In the genomic region with DNA sequence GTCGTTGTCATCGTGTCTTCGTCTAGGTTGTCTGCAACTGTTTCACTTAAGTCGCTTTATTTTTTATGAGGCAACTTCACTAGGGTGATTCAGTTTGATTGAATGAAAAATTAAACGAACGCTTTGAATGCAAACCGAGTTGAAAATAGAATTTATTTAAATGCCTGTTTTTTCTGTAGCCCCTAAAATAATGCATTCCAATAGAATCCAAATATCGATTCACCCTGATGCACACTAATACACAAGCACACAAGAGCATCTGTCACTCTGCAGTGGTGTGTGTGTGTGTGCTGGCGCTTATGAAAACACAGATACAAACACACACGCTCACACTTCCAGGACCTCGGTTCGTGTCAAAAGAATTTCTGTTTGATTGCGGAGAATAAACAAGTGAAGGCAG, we compare ENCODE assay signal across 2 fruit fly cellular contexts.
TF ChIP-seq lines count a peak whose summit lies in the region.

No protein-coding gene starts in this region.

TF ChIP-seq in whole organism, embryonic, 481 proteins besides CTCF, POLR2A, EP300 and RAD21 (continued from another document):
- TF ChIP-seq CG8924 (tag; optimal IDR thresholded peaks at IDR 0.05; lab: Kevin White, UChicago), result no peak
- peak; percentile 45 for TF ChIP-seq CG12769 (tag; optimal IDR thresholded peaks at IDR 0.05; lab: Kevin White, UChicago)
- peak; percentile 68 for TF ChIP-seq Hmr (GFP tag; optimal IDR thresholded peaks at IDR 0.05; lab: Kevin White, UChicago)
- no peak for TF ChIP-seq CG11085 (GFP tag; IDR thresholded peaks at IDR 0.05; lab: Robert Waterston, UW)
- peak; percentile 56 for TF ChIP-seq lab (GFP tag; optimal IDR thresholded peaks at IDR 0.05; lab: Kevin White, UChicago)
- no peak for TF ChIP-seq CG14710 (tag; optimal IDR thresholded peaks at IDR 0.05; lab: Kevin White, UChicago)
- TF ChIP-seq unpg (GFP tag; optimal IDR thresholded peaks at IDR 0.05; lab: Kevin White, UChicago), result peak; percentile 44
- peak; percentile 39 for TF ChIP-seq PHDP (tag; optimal IDR thresholded peaks at IDR 0.05; lab: Kevin White, UChicago)
- TF ChIP-seq CG1603 (tag; optimal IDR thresholded peaks at IDR 0.05; lab: Kevin White, UChicago), result peak; percentile 21
- TF ChIP-seq Hand (GFP tag; optimal IDR thresholded peaks at IDR 0.05; lab: Kevin White, UChicago), result peak; percentile 75
- TF ChIP-seq CG10654 (GFP tag; optimal IDR thresholded peaks at IDR 0.05; lab: Kevin White, UChicago), result no peak
- TF ChIP-seq Dad (GFP tag; optimal IDR thresholded peaks at IDR 0.05; lab: Kevin White, UChicago), result no peak
- no peak for TF ChIP-seq cad (GFP tag; optimal IDR thresholded peaks at IDR 0.05; lab: Kevin White, UChicago)
- peak; percentile 17 for TF ChIP-seq sug (tag; optimal IDR thresholded peaks at IDR 0.05; lab: Kevin White, UChicago)
- no peak for TF ChIP-seq CG4820 (GFP tag; optimal IDR thresholded peaks at IDR 0.05; lab: Kevin White, UChicago)
- TF ChIP-seq CG7839 (tag; optimal IDR thresholded peaks at IDR 0.05; lab: Kevin White, UChicago), result peak; percentile 16
- peak; percentile 50 for TF ChIP-seq CG11504 (tag; optimal IDR thresholded peaks at IDR 0.05; lab: Kevin White, UChicago)
- TF ChIP-seq abd-A (tag; optimal IDR thresholded peaks at IDR 0.05; lab: Kevin White, UChicago), result peak; percentile 60
- no peak for TF ChIP-seq hkb (optimal IDR thresholded peaks at IDR 0.05; lab: Kevin White, UChicago)
- peak; percentile 27; the same call in 1 of the 2 replicates for TF ChIP-seq hkb (GFP tag; IDR thresholded peaks at IDR 0.05; lab: Robert Waterston, UW)
- no peak for TF ChIP-seq fu2 (GFP tag; optimal IDR thresholded peaks at IDR 0.05; lab: Kevin White, UChicago)
- peak; percentile 21 for TF ChIP-seq CG17385 (GFP tag; optimal IDR thresholded peaks at IDR 0.05; lab: Kevin White, UChicago)
- TF ChIP-seq CG10543 (GFP tag; optimal IDR thresholded peaks at IDR 0.05; lab: Kevin White, UChicago), result no peak
- peak; percentile 16; the same call in 1 of the 2 replicates for TF ChIP-seq Oaz (GFP tag; IDR thresholded peaks at IDR 0.05; lab: Robert Waterston, UW)
- TF ChIP-seq Hr78 (GFP tag; optimal IDR thresholded peaks at IDR 0.05; lab: Kevin White, UChicago), result no peak
- TF ChIP-seq CG7556 (GFP tag; optimal IDR thresholded peaks at IDR 0.05; lab: Kevin White, UChicago), result peak; percentile 53
- TF ChIP-seq CG2120 (GFP tag; optimal IDR thresholded peaks at IDR 0.05; lab: Kevin White, UChicago), result peak; percentile 43
- TF ChIP-seq CG34376 (GFP tag; optimal IDR thresholded peaks at IDR 0.05; lab: Kevin White, UChicago), result peak; percentile 28
- no peak for TF ChIP-seq CG15479 (GFP tag; optimal IDR thresholded peaks at IDR 0.05; lab: Kevin White, UChicago)
- peak; percentile 57 for TF ChIP-seq CG2678 (tag; optimal IDR thresholded peaks at IDR 0.05; lab: Kevin White, UChicago)
- peak; percentile 90 for TF ChIP-seq Ets65A (GFP tag; lab: Kevin White, UChicago)
- peak; percentile 3 for TF ChIP-seq CG17568 (GFP tag; optimal IDR thresholded peaks at IDR 0.05; lab: Kevin White, UChicago)
- peak; percentile 12 for TF ChIP-seq CG7786 (GFP tag; optimal IDR thresholded peaks at IDR 0.05; lab: Kevin White, UChicago)
- no peak for TF ChIP-seq CG12744 (GFP tag; optimal IDR thresholded peaks at IDR 0.05; lab: Kevin White, UChicago)
- peak; percentile 5 for TF ChIP-seq odd (GFP tag; optimal IDR thresholded peaks at IDR 0.05; lab: Kevin White, UChicago)
- no peak for TF ChIP-seq Ssrp (tag; optimal IDR thresholded peaks at IDR 0.05; lab: Kevin White, UChicago)
- no peak for TF ChIP-seq CG8290 (GFP tag; optimal IDR thresholded peaks at IDR 0.05; lab: Kevin White, UChicago)
- peak in 1 of 2 experiments; percentile 52 for TF ChIP-seq CG8290 (tag; optimal IDR thresholded peaks at IDR 0.05; lab: Kevin White, UChicago)
- TF ChIP-seq slbo (GFP tag; IDR thresholded peaks at IDR 0.05; lab: Robert Waterston, UW), result 0 out of 2 replicates have a peak, but pooled peaks have one; percentile 13
- TF ChIP-seq Ravus (GFP tag; IDR thresholded peaks at IDR 0.05; lab: Robert Waterston, UW), result no peak
- peak; percentile 50 for TF ChIP-seq NfI (GFP tag; optimal IDR thresholded peaks at IDR 0.05; lab: Kevin White, UChicago)
- peak; percentile 35 for TF ChIP-seq CG9817 (tag; optimal IDR thresholded peaks at IDR 0.05; lab: Kevin White, UChicago)
- TF ChIP-seq bcd (GFP tag; optimal IDR thresholded peaks at IDR 0.05; lab: Kevin White, UChicago), result no peak
- peak; percentile 45 for TF ChIP-seq CG6854 (GFP tag; optimal IDR thresholded peaks at IDR 0.05; lab: Kevin White, UChicago)
- peak; percentile 38 for TF ChIP-seq CG15269 (tag; optimal IDR thresholded peaks at IDR 0.05; lab: Kevin White, UChicago)
- peak; percentile 30 for TF ChIP-seq sens (GFP tag; lab: Kevin White, UChicago)
- TF ChIP-seq B-H2 (GFP tag; optimal IDR thresholded peaks at IDR 0.05; lab: Kevin White, UChicago), result peak; percentile 63
- 0 out of 3 replicates have a peak, but pooled peaks have one; percentile 9 for TF ChIP-seq so (GFP tag; IDR thresholded peaks at IDR 0.05; lab: Robert Waterston, UW)
- no peak for TF ChIP-seq wor (GFP tag; IDR thresholded peaks at IDR 0.05; lab: Robert Waterston, UW)
- peak; percentile 84 for TF ChIP-seq Med (GFP tag; lab: Kevin White, UChicago)
- TF ChIP-seq br (optimal IDR thresholded peaks at IDR 0.05; lab: Kevin White, UChicago), result no peak
- no peak for TF ChIP-seq CG7987 (GFP tag; optimal IDR thresholded peaks at IDR 0.05; lab: Kevin White, UChicago)
- no peak; the same call in 1 of the 2 replicates for TF ChIP-seq CG14014 (GFP tag; IDR thresholded peaks at IDR 0.05; lab: Robert Waterston, UW)
- TF ChIP-seq cwo (GFP tag; optimal IDR thresholded peaks at IDR 0.05; lab: Kevin White, UChicago), result peak; percentile 36
- TF ChIP-seq row (GFP tag; IDR thresholded peaks at IDR 0.05; lab: Robert Waterston, UW), result peak; percentile 50
- TF ChIP-seq CG6813 (GFP tag; optimal IDR thresholded peaks at IDR 0.05; lab: Kevin White, UChicago), result peak; percentile 25
- no peak for TF ChIP-seq CG32772 (GFP tag; IDR thresholded peaks at IDR 0.05; lab: Robert Waterston, UW)
- peak in 1 of 2 experiments; percentile 2 for TF ChIP-seq dpn (GFP tag; optimal IDR thresholded peaks at IDR 0.05; lab: Kevin White, UChicago)
- TF ChIP-seq Meics (GFP tag; optimal IDR thresholded peaks at IDR 0.05; lab: Kevin White, UChicago), result peak; percentile 36
- peak; percentile 22 for TF ChIP-seq CrebB (tag; optimal IDR thresholded peaks at IDR 0.05; lab: Kevin White, UChicago)

TF ChIP-seq in whole organism, prepupa, 60 proteins besides CTCF, POLR2A, EP300 and RAD21 (continued from another document):
- no peak for TF ChIP-seq fd85E (GFP tag; optimal IDR thresholded peaks at IDR 0.05; lab: Kevin White, UChicago)
- no peak for TF ChIP-seq Sox15 (GFP tag; optimal IDR thresholded peaks at IDR 0.05; lab: Kevin White, UChicago)
- TF ChIP-seq dac (GFP tag; optimal IDR thresholded peaks at IDR 0.05; lab: Kevin White, UChicago), result no peak
- TF ChIP-seq CG4318 (GFP tag; optimal IDR thresholded peaks at IDR 0.05; lab: Kevin White, UChicago), result no peak
- TF ChIP-seq ss (GFP tag; optimal IDR thresholded peaks at IDR 0.05; lab: Kevin White, UChicago), result peak in 1 of 2 experiments; percentile 51
- no peak for TF ChIP-seq cyc (GFP tag; optimal IDR thresholded peaks at IDR 0.05; lab: Kevin White, UChicago)
- TF ChIP-seq CG6163 (GFP tag; IDR thresholded peaks at IDR 0.05; lab: Robert Waterston, UW), result no peak
- no peak for TF ChIP-seq Smox (GFP tag; optimal IDR thresholded peaks at IDR 0.05; lab: Kevin White, UChicago)
- no peak for TF ChIP-seq Hr39 (GFP tag; optimal IDR thresholded peaks at IDR 0.05; lab: Kevin White, UChicago)
- TF ChIP-seq Blimp-1 (GFP tag; optimal IDR thresholded peaks at IDR 0.05; lab: Kevin White, UChicago), result no peak
- peak; percentile 14 for TF ChIP-seq acj6 (GFP tag; optimal IDR thresholded peaks at IDR 0.05; lab: Kevin White, UChicago)
- peak; percentile 39 for TF ChIP-seq pdm3 (GFP tag; optimal IDR thresholded peaks at IDR 0.05; lab: Kevin White, UChicago)
- TF ChIP-seq CG6276 (GFP tag; optimal IDR thresholded peaks at IDR 0.05; lab: Kevin White, UChicago), result no peak
- no peak for TF ChIP-seq CG8319 (GFP tag; optimal IDR thresholded peaks at IDR 0.05; lab: Kevin White, UChicago)
- no peak for TF ChIP-seq eg (GFP tag; IDR thresholded peaks at IDR 0.05; lab: Robert Waterston, UW)
- no peak for TF ChIP-seq fkh (GFP tag; optimal IDR thresholded peaks at IDR 0.05; lab: Kevin White, UChicago)
- TF ChIP-seq CG15336 (GFP tag; IDR thresholded peaks at IDR 0.05; lab: Robert Waterston, UW), result no peak
- TF ChIP-seq OdsH (GFP tag; optimal IDR thresholded peaks at IDR 0.05; lab: Kevin White, UChicago), result peak; percentile 12
- TF ChIP-seq CG34406 (GFP tag; optimal IDR thresholded peaks at IDR 0.05; lab: Kevin White, UChicago), result no peak
- peak; percentile 39 for TF ChIP-seq Hr4 (GFP tag; optimal IDR thresholded peaks at IDR 0.05; lab: Kevin White, UChicago)
- TF ChIP-seq Eip75B (GFP tag; optimal IDR thresholded peaks at IDR 0.05; lab: Kevin White, UChicago), result no peak
- TF ChIP-seq CG9139 (GFP tag; optimal IDR thresholded peaks at IDR 0.05; lab: Kevin White, UChicago), result peak; percentile 6
- peak; percentile 20 for TF ChIP-seq dsx (GFP tag; optimal IDR thresholded peaks at IDR 0.05; lab: Kevin White, UChicago; ENCODE audit: poor library complexity, severe bottlenecking)
- no peak for TF ChIP-seq CG11762 (GFP tag; optimal IDR thresholded peaks at IDR 0.05; lab: Kevin White, UChicago; ENCODE audit: insufficient read depth)
- no peak for TF ChIP-seq Gug (GFP tag; IDR thresholded peaks at IDR 0.05; lab: Robert Waterston, UW)
- TF ChIP-seq CG8632 (GFP tag; optimal IDR thresholded peaks at IDR 0.05; lab: Kevin White, UChicago), result peak; percentile 28
- TF ChIP-seq CG6854 (GFP tag; optimal IDR thresholded peaks at IDR 0.05; lab: Kevin White, UChicago), result no peak
- no peak for TF ChIP-seq CG11902 (GFP tag; optimal IDR thresholded peaks at IDR 0.05; lab: Kevin White, UChicago)
- no peak for TF ChIP-seq CG1621 (tag; optimal IDR thresholded peaks at IDR 0.05; lab: Kevin White, UChicago)
- TF ChIP-seq Eip93F (GFP tag; optimal IDR thresholded peaks at IDR 0.05; lab: Kevin White, UChicago), result no peak
- TF ChIP-seq net (GFP tag; optimal IDR thresholded peaks at IDR 0.05; lab: Kevin White, UChicago), result peak; percentile 28
- TF ChIP-seq Ets21C (GFP tag; optimal IDR thresholded peaks at IDR 0.05; lab: Kevin White, UChicago), result no peak
- TF ChIP-seq CG7368 (GFP tag; optimal IDR thresholded peaks at IDR 0.05; lab: Kevin White, UChicago), result no peak
- peak; percentile 2 for TF ChIP-seq CG6808 (GFP tag; optimal IDR thresholded peaks at IDR 0.05; lab: Kevin White, UChicago)
- peak; percentile 1 for TF ChIP-seq CG31627 (GFP tag; optimal IDR thresholded peaks at IDR 0.05; lab: Kevin White, UChicago)
- peak; percentile 36 for TF ChIP-seq achi (GFP tag; optimal IDR thresholded peaks at IDR 0.05; lab: Kevin White, UChicago)
- TF ChIP-seq svp (GFP tag; lab: Kevin White, UChicago), result peak; percentile 41
